Worm (Caenorhabditis elegans) whole organism, late embryonic: ENCODE results near the gene C36A4.4.
A peak's percentile ranks its signal among the peaks of the same experiment; 100 is the strongest.
"Not testable (repeated sequence)": the region's sequence is repeated elsewhere in the genome, so short reads cannot be mapped to it uniquely, and the experiment has no call there.

ENCODE experiments used
- C38D4.7 ChIP-seq: fragments of 200-800 bp; sonication (Bioruptor generic); optimal IDR thresholded peaks from 2 replicates; lab custom pipeline; 2018; ENCODE audit warnings: mild to moderate bottlenecking, missing genetic modification characterization, moderate library complexity, missing compliant biosample characterization
- F13H6.1 ChIP-seq: sonication (generic microtip); optimal IDR thresholded peaks from 2 replicates; lab custom pipeline; 2016; ENCODE audit warnings: missing genetic modification characterization, missing compliant biosample characterization
- K02D7.2 ChIP-seq: sonication (generic microtip); optimal IDR thresholded peaks from 2 replicates; lab custom pipeline; 2017; ENCODE audit warnings: mild to moderate bottlenecking, missing genetic modification characterization, missing compliant biosample characterization
- T23F11.4 ChIP-seq: fragments of 200-800 bp; sonication (Bioruptor generic); optimal IDR thresholded peaks from 2 replicates; lab custom pipeline; 2018; ENCODE audit warnings: mild to moderate bottlenecking, missing genetic modification characterization, missing compliant biosample characterization
- Y22D7AL.16 ChIP-seq: sonication (generic microtip); optimal IDR thresholded peaks from 2 replicates; lab custom pipeline; 2016; ENCODE audit warnings: missing genetic modification characterization, missing compliant biosample characterization
- ahr-1 ChIP-seq: sonication (generic microtip); optimal IDR thresholded peaks from 2 replicates; lab custom pipeline; 2016; ENCODE audit warnings: missing genetic modification characterization, missing compliant biosample characterization
- ama-1 ChIP-seq: fragments of 150-350 bp; optimal IDR thresholded peaks from 2 replicates; lab custom pipeline; 2014
- ceh-14 ChIP-seq: sonication (generic microtip); optimal IDR thresholded peaks from 2 replicates; lab custom pipeline; 2016; ENCODE audit warnings: missing genotype, missing genetic modification characterization, missing compliant biosample characterization
- ceh-18 ChIP-seq: sonication (generic microtip); optimal IDR thresholded peaks from 2 replicates; lab custom pipeline; 2016; ENCODE audit warnings: missing genetic modification characterization, missing compliant biosample characterization
- ceh-2 ChIP-seq: sonication (generic microtip); optimal IDR thresholded peaks from 2 replicates; lab custom pipeline; 2016; ENCODE audit warnings: missing genotype, missing genetic modification characterization, missing compliant biosample characterization
- ceh-31 ChIP-seq: sonication (generic microtip); optimal IDR thresholded peaks from 2 replicates; lab custom pipeline; 2016; ENCODE audit warnings: missing genetic modification characterization, missing compliant biosample characterization
- che-1 ChIP-seq: sonication (generic microtip); optimal IDR thresholded peaks from 2 replicates; lab custom pipeline; 2016; ENCODE audit warnings: mild to moderate bottlenecking, missing genetic modification characterization, missing compliant biosample characterization
- dmd-4 ChIP-seq: sonication (generic microtip); optimal IDR thresholded peaks from 2 replicates; lab custom pipeline; 2016; ENCODE audit warnings: borderline replicate concordance, missing genetic modification characterization, missing compliant biosample characterization
- dve-1 ChIP-seq: sonication (generic microtip); optimal IDR thresholded peaks from 2 replicates; lab custom pipeline; 2017; ENCODE audit warnings: antibody characterized with exemption, mild to moderate bottlenecking, missing genetic modification characterization, missing compliant biosample characterization
- elt-2 ChIP-seq: sonication (generic microtip); optimal IDR thresholded peaks from 2 replicates; lab custom pipeline; 2016; ENCODE audit warnings: missing genetic modification reagents, missing genetic modification characterization, missing compliant biosample characterization
- elt-4 ChIP-seq: sonication (generic microtip); optimal IDR thresholded peaks from 2 replicates; lab custom pipeline; 2016; ENCODE audit warnings: missing genetic modification characterization, missing compliant biosample characterization
- ets-4 ChIP-seq: sonication (generic microtip); optimal IDR thresholded peaks from 2 replicates; lab custom pipeline; 2016; ENCODE audit warnings: missing genetic modification characterization, missing compliant biosample characterization
- eyg-1 ChIP-seq: sonication (generic microtip); optimal IDR thresholded peaks from 2 replicates; lab custom pipeline; 2016; ENCODE audit warnings: missing genotype, missing genetic modification characterization, missing compliant biosample characterization
- fkh-10 ChIP-seq: fragments of 150-350 bp; optimal IDR thresholded peaks from 2 replicates; lab custom pipeline; 2014; ENCODE audit warnings: missing biosample characterization, missing genetic modification reagents, missing genetic modification characterization
- fkh-6 ChIP-seq: sonication (generic microtip); optimal IDR thresholded peaks from 2 replicates; lab custom pipeline; 2016; ENCODE audit warnings: missing genetic modification characterization, missing compliant biosample characterization
- hlh-8 ChIP-seq: sonication (generic microtip); optimal IDR thresholded peaks from 2 replicates; lab custom pipeline; 2016; ENCODE audit warnings: missing genotype, missing genetic modification characterization, missing compliant biosample characterization
- lim-6 ChIP-seq: sonication (generic microtip); optimal IDR thresholded peaks from 2 replicates; lab custom pipeline; 2016; ENCODE audit warnings: missing genetic modification characterization, missing compliant biosample characterization
- lin-11 ChIP-seq: fragments of 200-800 bp; sonication (Bioruptor generic); optimal IDR thresholded peaks from 2 replicates; lab custom pipeline; 2018; ENCODE audit warnings: mild to moderate bottlenecking, missing genetic modification characterization, missing compliant biosample characterization
- madf-2 ChIP-seq: sonication (generic microtip); optimal IDR thresholded peaks from 2 replicates; lab custom pipeline; 2017; ENCODE audit warnings: missing genetic modification characterization, missing compliant biosample characterization
- nfya-1 ChIP-seq: sonication (generic microtip); optimal IDR thresholded peaks from 2 replicates; lab custom pipeline; 2017; ENCODE audit warnings: missing genetic modification characterization, mild to moderate bottlenecking, missing compliant biosample characterization, antibody characterized with exemption, moderate library complexity
- nhr-11 ChIP-seq: fragments of 150-350 bp; optimal IDR thresholded peaks from 2 replicates; lab custom pipeline; 2014; ENCODE audit warnings: missing biosample characterization, missing genetic modification characterization
- pag-3 ChIP-seq: sonication (generic microtip); optimal IDR thresholded peaks from 2 replicates; lab custom pipeline; 2016; ENCODE audit warnings: missing compliant biosample characterization, missing genetic modification characterization, borderline replicate concordance
- pqm-1 ChIP-seq: sonication (generic microtip); optimal IDR thresholded peaks from 2 replicates; lab custom pipeline; 2016; ENCODE audit warnings: missing genetic modification characterization, missing compliant biosample characterization
- pros-1 ChIP-seq: fragments of 150-350 bp; optimal IDR thresholded peaks from 2 replicates; lab custom pipeline; 2014; ENCODE audit warnings: missing biosample characterization, missing genetic modification reagents, missing genetic modification characterization
- rnt-1 ChIP-seq: sonication (generic microtip); optimal IDR thresholded peaks from 2 replicates; lab custom pipeline; 2016; ENCODE audit warnings: missing genetic modification characterization, missing compliant biosample characterization
- sdc-2 ChIP-seq: sonication (generic microtip); optimal IDR thresholded peaks from 2 replicates; lab custom pipeline; 2016; ENCODE audit warnings: missing genotype, missing genetic modification characterization, missing compliant biosample characterization
- sox-4 ChIP-seq: sonication (generic microtip); optimal IDR thresholded peaks from 2 replicates; lab custom pipeline; 2017; ENCODE audit warnings: mild to moderate bottlenecking, missing genetic modification characterization, inconsistent platforms, missing compliant biosample characterization
- tbx-7 ChIP-seq: sonication (generic microtip); optimal IDR thresholded peaks from 2 replicates; lab custom pipeline; 2016; ENCODE audit warnings: missing genotype, missing genetic modification characterization, missing compliant biosample characterization
- ttx-3 ChIP-seq: sonication (generic microtip); optimal IDR thresholded peaks from 2 replicates; lab custom pipeline; 2016; ENCODE audit warnings: missing genetic modification reagents, missing genetic modification characterization, missing compliant biosample characterization
- unc-42 ChIP-seq: sonication (generic microtip); optimal IDR thresholded peaks from 2 replicates; lab custom pipeline; 2016; ENCODE audit warnings: missing genotype, missing genetic modification characterization, missing compliant biosample characterization
- unc-55 ChIP-seq: sonication (generic microtip); optimal IDR thresholded peaks from 2 replicates; lab custom pipeline; 2017; ENCODE audit warnings: missing biosample characterization, missing genetic modification reagents, missing genetic modification characterization
- ztf-16 ChIP-seq: sonication (generic microtip); optimal IDR thresholded peaks from 2 replicates; lab custom pipeline; 2017; ENCODE audit warnings: missing genetic modification characterization, missing compliant biosample characterization

Gene C36A4.4

ce11 chrIII:3843514-3843913, at the start of gene C36A4.4:
C36A4.4 (minus strand) TSS chrIII:3843614.
- not testable (repeated sequence) for TF ChIP-seq lim-6; ttx-3 (tag; lab: Kevin White, UChicago); nfya-1 (tag; lab: Kevin White, UChicago)

- TF ChIP-seq pag-3 (tag; lab: Kevin White, UChicago) (no peak), ceh-2 (tag; lab: Kevin White, UChicago) (no peak), unc-55 (no peak), C38D4.7 (no peak), ztf-16 (tag; lab: Kevin White, UChicago) (no peak), K02D7.2 (tag; lab: Kevin White, UChicago) (no peak), Y22D7AL.16 (tag; lab: Kevin White, UChicago) (no peak), fkh-6 (no peak), nhr-11 (no peak), lin-11 (no peak)
Observed at ce11 chrIII:3889896-3890295, 46.5 kb upstream of the C36A4.4 start.

DNA sequence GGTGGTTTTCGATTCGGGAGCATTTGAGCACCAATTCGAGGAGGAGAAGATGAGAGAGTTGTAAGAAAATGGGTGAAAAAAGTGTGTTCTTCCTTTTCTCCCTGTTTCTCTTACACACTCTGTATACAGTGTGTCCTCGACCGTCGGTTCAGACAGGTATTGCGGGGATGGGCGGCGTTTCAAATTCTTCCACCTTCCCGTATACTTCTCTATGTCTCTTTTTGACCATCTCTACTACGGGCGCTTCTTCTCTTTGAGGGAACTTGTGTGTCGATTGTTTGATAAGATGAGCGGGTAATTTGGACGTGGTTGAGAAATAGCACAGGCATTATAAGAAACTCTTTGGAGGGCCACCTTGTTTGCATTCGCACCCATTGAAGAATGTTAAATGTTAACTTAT, 44.2 kb upstream of the C36A4.4 start:
- TF ChIP-seq che-1 (tag; lab: Kevin White, UChicago), result no peak
- no peak for TF ChIP-seq fkh-10
- TF ChIP-seq ceh-31 (tag; lab: Kevin White, UChicago), result no peak
- no peak for TF ChIP-seq pqm-1 (tag; lab: Kevin White, UChicago)
- TF ChIP-seq unc-42 (tag; lab: Kevin White, UChicago), result no peak
- no peak for TF ChIP-seq tbx-7 (tag; lab: Kevin White, UChicago)
- no peak for TF ChIP-seq unc-55
- TF ChIP-seq eyg-1 (tag; lab: Kevin White, UChicago), result no peak
- TF ChIP-seq ceh-18 (tag; lab: Kevin White, UChicago), result no peak
- no peak for TF ChIP-seq pros-1 (tag; lab: Kevin White, UChicago)
- no peak for TF ChIP-seq ahr-1 (tag; lab: Kevin White, UChicago)
- TF ChIP-seq ama-1, result no peak
- no peak for TF ChIP-seq ttx-3 (tag; lab: Kevin White, UChicago)
- no peak for TF ChIP-seq nfya-1 (tag; lab: Kevin White, UChicago)

DNA sequence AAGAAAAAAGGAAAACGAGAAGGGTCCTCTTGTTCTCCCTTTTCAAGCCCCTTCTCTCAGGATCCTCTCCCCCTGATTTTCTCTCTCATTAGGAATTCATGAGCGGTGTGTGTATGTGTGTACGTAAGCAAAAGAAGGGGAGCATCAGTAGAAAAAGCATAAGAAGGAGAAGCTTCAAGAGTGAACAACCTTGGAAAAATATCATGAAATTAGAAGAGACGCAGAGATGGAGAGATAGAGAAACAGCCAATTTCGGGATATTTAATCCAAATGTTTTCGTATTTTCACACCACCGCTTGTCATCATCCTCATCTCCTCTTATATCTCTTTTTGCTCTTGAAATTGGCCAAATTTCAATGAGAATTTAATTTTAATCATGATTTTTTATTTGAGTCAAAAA, 39.7 kb upstream of the C36A4.4 start:
- no peak for TF ChIP-seq dmd-4 (tag; lab: Kevin White, UChicago)
- peak; percentile 1 for TF ChIP-seq unc-42 (tag; lab: Kevin White, UChicago)
- TF ChIP-seq, all 69 proteins: peak for 1

DNA sequence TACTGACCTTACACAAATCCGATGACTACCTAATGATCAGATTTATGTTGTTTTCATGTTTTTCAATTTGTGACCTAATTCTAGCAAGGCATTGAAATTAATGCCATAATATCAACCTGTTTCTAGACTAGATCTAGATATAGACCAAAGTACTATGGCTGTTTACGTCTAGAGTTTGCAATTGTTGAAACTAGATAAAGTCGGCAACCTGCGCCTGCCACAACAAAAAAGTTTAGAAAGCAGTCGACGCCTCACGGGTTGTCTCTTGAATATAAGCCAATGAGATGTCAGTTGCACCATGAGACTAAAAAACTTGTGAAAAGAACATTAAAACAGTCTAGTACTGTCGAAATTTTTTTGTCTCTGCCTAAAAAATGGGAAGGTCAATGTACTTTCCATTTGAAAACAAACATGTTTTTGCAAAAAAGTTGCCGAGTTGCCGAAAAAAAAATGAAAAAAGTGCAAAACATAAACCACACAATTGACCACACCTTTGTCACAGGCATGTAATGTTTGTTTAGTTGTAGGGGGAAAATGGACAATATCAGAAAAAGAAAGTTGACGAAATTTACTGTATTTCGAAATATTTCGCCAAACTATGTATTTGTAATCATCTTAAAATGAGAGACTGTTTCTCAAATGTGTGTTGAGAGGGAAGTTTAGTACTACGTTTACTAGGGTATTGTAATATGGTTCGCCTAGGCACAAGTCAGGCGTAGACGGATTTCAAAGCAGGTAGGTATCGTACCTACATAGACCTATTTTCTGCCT, 35.8 kb upstream of the C36A4.4 start:
- TF ChIP-seq ets-4 (tag; lab: Kevin White, UChicago) (no peak), sdc-2 (tag; lab: Kevin White, UChicago) (no peak), hlh-8 (tag; lab: Kevin White, UChicago) (no peak), eyg-1 (tag; lab: Kevin White, UChicago) (no peak), rnt-1 (tag; lab: Kevin White, UChicago) (no peak), elt-2 (tag; lab: Kevin White, UChicago) (no peak), sox-4 (tag; lab: Kevin White, UChicago) (no peak), ahr-1 (tag; lab: Kevin White, UChicago) (no peak), madf-2 (no peak), tbx-7 (tag; lab: Kevin White, UChicago) (no peak), dve-1 (no peak), ama-1 (no peak), che-1 (tag; lab: Kevin White, UChicago) (no peak), ztf-16 (tag; lab: Kevin White, UChicago) (no peak), ceh-14 (no peak), T23F11.4 (GFP tag; lab: Kevin White, UChicago) (no peak), elt-4 (no peak), ceh-18 (tag; lab: Kevin White, UChicago) (no peak), Y22D7AL.16 (tag; lab: Kevin White, UChicago) (no peak), F13H6.1 (tag; lab: Kevin White, UChicago) (no peak)
